Worm (Caenorhabditis elegans): ENCODE data around the gene K07C5.3.

K07C5.3 gene

DNA sequence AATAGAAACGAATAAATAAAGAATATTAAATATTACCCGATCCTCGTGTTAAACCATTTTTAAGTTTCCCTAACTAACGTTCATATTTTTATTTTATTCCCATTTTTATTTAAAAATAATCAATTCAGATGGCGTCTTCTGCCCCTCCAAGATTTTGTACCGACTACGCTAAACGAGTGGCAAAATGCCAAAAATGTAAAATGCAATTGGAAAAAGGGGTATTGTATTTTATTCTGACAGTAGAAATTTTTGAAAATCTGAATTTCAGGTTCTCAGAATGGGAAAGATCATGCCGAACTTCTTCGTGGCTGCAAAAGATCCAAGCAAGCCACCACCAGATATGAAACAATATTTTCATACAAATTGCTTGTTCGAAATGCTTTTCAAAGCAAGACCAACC lies at the start of gene K07C5.3:
Gene K07C5.3 (plus strand): TSS at position 129 of the 400 bp plus-strand sequence.
- TF ChIP-seq lsy-2 (tag; optimal IDR thresholded peaks at IDR 0.05) = no peak
- no peak for TF ChIP-seq unc-120 (tag; optimal IDR thresholded peaks at IDR 0.05; ENCODE audit: poor library complexity, severe bottlenecking)
- no peak for TF ChIP-seq hlh-1 (tag; optimal IDR thresholded peaks at IDR 0.05)
- no peak for TF ChIP-seq nhr-2 (tag; optimal IDR thresholded peaks at IDR 0.05)
- no peak for TF ChIP-seq unc-39 (tag; optimal IDR thresholded peaks at IDR 0.05)
- TF ChIP-seq sem-2 (GFP tag; optimal IDR thresholded peaks at IDR 0.05) = no peak
- no peak for TF ChIP-seq nhr-237 (tag; optimal IDR thresholded peaks at IDR 0.05)
- no peak for TF ChIP-seq ceh-39 (tag; optimal IDR thresholded peaks at IDR 0.05)
- TF ChIP-seq ces-1 (GFP tag; optimal IDR thresholded peaks at IDR 0.05) = no peak
- no peak for TF ChIP-seq nhr-28 (tag; optimal IDR thresholded peaks at IDR 0.05)
- TF ChIP-seq unc-62 (GFP tag; optimal IDR thresholded peaks at IDR 0.05) = no peak
- no peak for TF ChIP-seq tbx-8 (GFP tag; optimal IDR thresholded peaks at IDR 0.05)
- TF ChIP-seq cnd-1 (tag; optimal IDR thresholded peaks at IDR 0.05) = no peak
- TF ChIP-seq flh-1 (GFP tag; optimal IDR thresholded peaks at IDR 0.05) = no peak
- no peak for TF ChIP-seq elt-3 (tag; optimal IDR thresholded peaks at IDR 0.05)
- no peak for TF ChIP-seq ztf-11 (tag; optimal IDR thresholded peaks at IDR 0.05)

DNA sequence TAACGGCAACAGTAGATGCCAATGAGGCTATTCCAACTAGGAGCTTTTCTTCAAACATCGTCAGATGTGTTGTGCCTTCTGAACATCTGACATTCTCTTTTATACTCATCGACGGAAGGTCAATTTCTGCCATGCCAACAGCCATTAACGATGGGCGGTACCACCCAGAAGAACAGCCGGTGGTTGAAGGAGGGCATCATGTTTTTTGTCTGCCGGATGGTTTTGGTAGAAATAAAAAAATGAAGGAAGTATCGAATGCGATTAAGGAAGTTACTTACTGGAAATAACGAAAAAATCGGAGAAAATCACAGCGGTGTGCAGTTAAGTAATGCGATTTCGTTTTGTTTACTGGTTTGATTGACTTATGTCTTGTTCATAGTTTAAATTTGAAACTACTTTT lies 48.3 kb upstream of the K07C5.3 start, which contains the start of gene col-150:
Gene col-150 (minus strand): TSS at position 101 of the 400 bp plus-strand sequence.
- no peak for TF ChIP-seq nhr-237 (tag; optimal IDR thresholded peaks at IDR 0.05)
- TF ChIP-seq cnd-1 (tag; optimal IDR thresholded peaks at IDR 0.05) = no peak
- TF ChIP-seq ceh-43 (GFP tag; optimal IDR thresholded peaks at IDR 0.05) = no peak
- TF ChIP-seq unc-62 (GFP tag; optimal IDR thresholded peaks at IDR 0.05) = no peak
- no peak for TF ChIP-seq ces-1 (GFP tag; optimal IDR thresholded peaks at IDR 0.05)
- no peak for TF ChIP-seq lsy-2 (tag; optimal IDR thresholded peaks at IDR 0.05)
- TF ChIP-seq bed-3 (GFP tag; optimal IDR thresholded peaks at IDR 0.05) = no peak
- no peak for TF ChIP-seq unc-120 (tag; optimal IDR thresholded peaks at IDR 0.05; ENCODE audit: poor library complexity, severe bottlenecking)
- no peak for TF ChIP-seq mep-1 (tag; optimal IDR thresholded peaks at IDR 0.05)
- TF ChIP-seq nhr-2 (tag; optimal IDR thresholded peaks at IDR 0.05) = no peak
- no peak for TF ChIP-seq mab-5 (tag; optimal IDR thresholded peaks at IDR 0.05)
- TF ChIP-seq snpc-4 (tag; optimal IDR thresholded peaks at IDR 0.05) = no peak
- TF ChIP-seq ham-2 (GFP tag; optimal IDR thresholded peaks at IDR 0.05) = no peak
- TF ChIP-seq sptf-1 (tag; optimal IDR thresholded peaks at IDR 0.05) = no peak

DNA sequence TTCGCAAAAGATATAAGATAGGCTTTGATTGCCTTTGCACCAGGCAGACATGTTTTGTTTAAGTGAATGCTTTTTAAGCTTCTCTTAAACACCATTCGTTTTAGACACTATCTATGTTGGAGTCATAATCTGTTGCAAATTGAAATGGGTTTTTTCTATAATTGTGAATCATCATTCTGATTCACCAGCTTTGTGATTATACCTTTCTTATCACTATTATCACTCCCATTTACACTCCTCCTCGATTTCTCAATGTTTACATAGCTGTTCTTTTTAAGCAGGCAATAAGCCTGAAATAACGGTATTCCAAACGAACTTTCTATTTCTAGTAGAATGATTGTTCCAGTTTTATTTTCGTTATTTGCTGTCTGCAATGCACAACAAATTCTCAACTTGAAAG lies 45.7 kb upstream of the K07C5.3 start, which contains the start of gene B0024.4:
Gene B0024.4 (plus strand): TSS at position 301 of the 400 bp plus-strand sequence.
- no peak for TF ChIP-seq bed-3 (GFP tag; optimal IDR thresholded peaks at IDR 0.05)
- TF ChIP-seq mep-1 (tag; optimal IDR thresholded peaks at IDR 0.05) = no peak
- TF ChIP-seq blmp-1 (tag; optimal IDR thresholded peaks at IDR 0.05) = no peak
- no peak for TF ChIP-seq elt-1 (tag; optimal IDR thresholded peaks at IDR 0.05; ENCODE audit: borderline replicate concordance, insufficient read depth)
- TF ChIP-seq ceh-39 (tag; optimal IDR thresholded peaks at IDR 0.05) = no peak
- TF ChIP-seq drap-1 (GFP tag; optimal IDR thresholded peaks at IDR 0.05) = no peak
- TF ChIP-seq mls-2 (tag; optimal IDR thresholded peaks at IDR 0.05) = no peak
- TF ChIP-seq ceh-43 (GFP tag; optimal IDR thresholded peaks at IDR 0.05) = no peak
- TF ChIP-seq ceh-83 (GFP tag; optimal IDR thresholded peaks at IDR 0.05) = no peak
- TF ChIP-seq unc-120 (tag; optimal IDR thresholded peaks at IDR 0.05; ENCODE audit: poor library complexity, severe bottlenecking) = no peak
- TF ChIP-seq pha-4 (tag; optimal IDR thresholded peaks at IDR 0.05) = no peak
- no peak for TF ChIP-seq M03D4.4 (tag; optimal IDR thresholded peaks at IDR 0.05)
- no peak for TF ChIP-seq tbx-8 (GFP tag; optimal IDR thresholded peaks at IDR 0.05)

DNA sequence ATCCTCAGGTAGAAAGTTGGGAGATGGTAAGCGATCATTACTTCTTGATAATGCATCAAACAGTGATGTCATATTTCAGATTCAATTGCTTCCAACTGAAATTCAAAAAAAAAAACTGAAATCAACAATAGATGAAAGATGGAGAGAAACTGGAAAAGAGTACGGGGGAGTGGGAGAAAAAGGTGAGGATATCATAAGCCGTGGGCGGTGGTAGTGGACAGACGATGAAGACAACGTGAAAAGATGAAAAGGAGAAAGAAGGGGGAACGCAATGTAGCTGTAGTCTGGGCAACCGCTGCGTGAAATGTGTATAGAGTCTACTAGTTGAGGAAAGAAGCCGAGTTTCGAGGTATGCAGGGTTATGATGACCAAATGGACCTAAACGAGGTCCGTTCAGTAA lies 35.5 kb upstream of the K07C5.3 start, which contains the start of gene che-12:
Gene che-12 (minus strand): TSS at position 101 of the 400 bp plus-strand sequence.
- TF ChIP-seq ztf-11 (tag; optimal IDR thresholded peaks at IDR 0.05) = no peak
- TF ChIP-seq blmp-1 (tag; optimal IDR thresholded peaks at IDR 0.05) = no peak
- TF ChIP-seq nhr-12 (tag; optimal IDR thresholded peaks at IDR 0.05) = no peak
- no peak for TF ChIP-seq ceh-39 (tag; optimal IDR thresholded peaks at IDR 0.05)
- no peak for TF ChIP-seq mls-2 (tag; optimal IDR thresholded peaks at IDR 0.05)
- TF ChIP-seq nhr-2 (tag; optimal IDR thresholded peaks at IDR 0.05) = no peak
- no peak for TF ChIP-seq ceh-83 (GFP tag; optimal IDR thresholded peaks at IDR 0.05)

DNA sequence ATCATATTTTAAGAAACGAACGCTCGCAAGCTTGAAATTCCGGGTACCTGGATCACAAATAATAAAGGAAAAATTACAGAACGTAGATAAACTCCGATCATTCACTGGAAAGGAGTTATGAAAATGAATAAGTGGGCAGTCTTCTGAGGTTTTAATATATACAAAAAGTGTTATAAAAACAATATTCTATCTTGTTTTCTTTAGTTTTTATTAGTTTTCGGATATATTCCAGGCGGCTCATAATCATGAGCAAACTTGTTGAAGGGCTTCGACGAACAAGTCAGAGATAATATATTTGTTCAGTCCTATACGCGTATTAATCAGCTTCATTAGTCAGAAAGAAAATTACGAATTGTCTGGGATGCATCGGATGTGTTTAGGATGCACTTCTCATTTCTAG lies 28.9 kb upstream of the K07C5.3 start, which contains the start of gene gcy-6:
Gene gcy-6 (minus strand): TSS at position 101 of the 400 bp plus-strand sequence.
- TF ChIP-seq elt-1 (tag; optimal IDR thresholded peaks at IDR 0.05; ENCODE audit: borderline replicate concordance, insufficient read depth) (no peak), nhr-76 (tag; optimal IDR thresholded peaks at IDR 0.05) (no peak), unc-120 (tag; optimal IDR thresholded peaks at IDR 0.05; ENCODE audit: poor library complexity, severe bottlenecking) (no peak), drap-1 (GFP tag; optimal IDR thresholded peaks at IDR 0.05) (no peak), nhr-28 (tag; optimal IDR thresholded peaks at IDR 0.05) (no peak), hlh-1 (tag; optimal IDR thresholded peaks at IDR 0.05) (no peak), cnd-1 (tag; optimal IDR thresholded peaks at IDR 0.05) (no peak)

All from whole organism, mixed stage, embryonic.